Worm (Caenorhabditis elegans) whole organism, midembryonic: Measurements from ENCODE around the gene C33D3.3.

Experiments used
- T22C8.4 ChIP-seq: fragments of 200-800 bp; sonication (Bioruptor generic); IDR thresholded peaks from 2 replicates; pipeline ENCODE4 v1.3.6; 2022; ENCODE audit warnings: missing genetic modification characterization, missing compliant biosample characterization
- cog-1 ChIP-seq: sonication (generic microtip); optimal IDR thresholded peaks from 2 replicates; lab custom pipeline; 2016; ENCODE audit warnings: missing genetic modification characterization, missing compliant biosample characterization
- flt-1 ChIP-seq: fragments of 200-800 bp; sonication (Bioruptor generic); IDR thresholded peaks from 2 replicates; pipeline ENCODE4 v1.3.6; 2022; ENCODE audit warnings: missing genetic modification characterization, missing compliant biosample characterization
- klf-2 ChIP-seq: fragments of 200-800 bp; sonication (Bioruptor generic); conservative IDR thresholded peaks from 2 replicates; pipeline ENCODE4 v1.3.6; 2022; ENCODE audit warnings: missing genetic modification reagents, missing genetic modification characterization, missing compliant biosample characterization
- med-1 ChIP-seq: sonication (generic microtip); optimal IDR thresholded peaks from 2 replicates; lab custom pipeline; 2017; ENCODE audit warnings: missing genetic modification characterization, mild to moderate bottlenecking, missing compliant biosample characterization, antibody characterized with exemption, missing genetic modification reagents; ENCODE audit not compliant: insufficient read depth
- ref-1 ChIP-seq: fragments of 200-800 bp; sonication (Bioruptor generic); conservative IDR thresholded peaks from 2 replicates; pipeline ENCODE4 v1.3.6; 2022; ENCODE audit warnings: missing genetic modification reagents, missing genetic modification characterization, missing compliant biosample characterization
- tab-1 ChIP-seq: fragments of 200-800 bp; sonication (Bioruptor generic); IDR thresholded peaks from 2 replicates; pipeline ENCODE4 v1.3.6; 2022; ENCODE audit warnings: missing genetic modification characterization, missing compliant biosample characterization

ce11 chrX:10514056-10514455 is 28.9 kb downstream of the C33D3.3 start:
- TF ChIP-seq cog-1 (tag; lab: Kevin White, UChicago) (no peak), ref-1 (GFP tag; lab: Robert Waterston, UW) (no peak), klf-2 (GFP tag; lab: Robert Waterston, UW) (no peak), flt-1 (no peak), T22C8.4 (no peak), tab-1 (no peak), med-1 (no peak)
